Worm (Caenorhabditis elegans) whole organism, young adult: ENCODE measurements around the gene srt-36.

Experiments used
- C17E4.6 ChIP-seq: fragments of 200-800 bp; sonication (Bioruptor generic); IDR thresholded peaks from 2 replicates; pipeline ENCODE4 v1.3.6; 2022; ENCODE audit warnings: missing genetic modification reagents, missing genetic modification characterization, missing compliant biosample characterization
- D2030.7 ChIP-seq: fragments of 200-800 bp; sonication (Bioruptor generic); IDR thresholded peaks from 2 replicates; pipeline ENCODE4 v1.3.6; 2022; ENCODE audit warnings: missing genetic modification reagents, missing genetic modification characterization, missing compliant biosample characterization
- F23B12.7 ChIP-seq: sonication (generic microtip); optimal IDR thresholded peaks from 2 replicates; lab custom pipeline; 2017; ENCODE audit warnings: missing genetic modification characterization, mild to moderate bottlenecking, missing compliant biosample characterization, antibody characterized with exemption, moderate library complexity; ENCODE audit not compliant: insufficient read depth
- K12H6.12 ChIP-seq: fragments of 200-800 bp; sonication (Bioruptor generic); optimal IDR thresholded peaks from 2 replicates; lab custom pipeline; 2018; ENCODE audit warnings: mild to moderate bottlenecking, missing genetic modification characterization, missing compliant biosample characterization
- T26A5.8 ChIP-seq: sonication (generic microtip); optimal IDR thresholded peaks from 2 replicates; lab custom pipeline; 2016; ENCODE audit warnings: missing genetic modification characterization, missing compliant biosample characterization
- Y53F4B.3 ChIP-seq: fragments of 200-800 bp; sonication (Bioruptor generic); IDR thresholded peaks from 2 replicates; pipeline ENCODE4 v1.3.6; 2022; ENCODE audit warnings: missing genetic modification reagents, missing genetic modification characterization, missing compliant biosample characterization
- Y53G8AR.9 ChIP-seq: fragments of 200-800 bp; sonication (Bioruptor generic); conservative IDR thresholded peaks from 2 replicates; pipeline ENCODE4 v1.3.6; 2022; ENCODE audit warnings: missing genetic modification reagents, missing genetic modification characterization, missing compliant biosample characterization
- ZK185.1 ChIP-seq: sonication (generic microtip); optimal IDR thresholded peaks from 2 replicates; lab custom pipeline; 2016; ENCODE audit warnings: mild to moderate bottlenecking, missing genetic modification characterization, missing compliant biosample characterization; ENCODE audit not compliant: poor library complexity, severe bottlenecking
- akir-1 ChIP-seq: fragments of 200-800 bp; sonication (Bioruptor generic); optimal IDR thresholded peaks from 2 replicates; lab custom pipeline; 2018; ENCODE audit warnings: mild to moderate bottlenecking, missing genetic modification characterization, moderate library complexity, missing compliant biosample characterization
- athp-1 ChIP-seq: sonication (generic microtip); optimal IDR thresholded peaks from 2 replicates; lab custom pipeline; 2017; ENCODE audit warnings: mild to moderate bottlenecking, missing genetic modification characterization, missing compliant biosample characterization
- bed-2 ChIP-seq: fragments of 200-800 bp; sonication (Bioruptor generic); IDR thresholded peaks from 2 replicates; pipeline ENCODE4 v1.3.6; 2022; ENCODE audit warnings: missing genetic modification reagents, missing genetic modification characterization, missing compliant biosample characterization
- cebp-2 ChIP-seq: fragments of 200-800 bp; sonication (Bioruptor generic); IDR thresholded peaks from 2 replicates; pipeline ENCODE4 v1.3.6; 2022; ENCODE audit warnings: missing genetic modification characterization, missing compliant biosample characterization
- ceh-100 ChIP-seq: fragments of 200-800 bp; sonication (Bioruptor generic); IDR thresholded peaks from 2 replicates; pipeline ENCODE4 v1.3.6; 2022; ENCODE audit warnings: missing genetic modification reagents, missing genetic modification characterization, missing compliant biosample characterization
- ceh-91 ChIP-seq: fragments of 200-800 bp; sonication (Bioruptor generic); IDR thresholded peaks from 2 replicates; pipeline ENCODE4 v1.3.6; 2022; ENCODE audit warnings: missing genetic modification reagents, missing genetic modification characterization, missing compliant biosample characterization
- die-1 ChIP-seq: sonication (generic microtip); optimal IDR thresholded peaks from 2 replicates; lab custom pipeline; 2016; ENCODE audit warnings: missing genotype, mild to moderate bottlenecking, missing genetic modification characterization, missing compliant biosample characterization
- dox-1 ChIP-seq: fragments of 200-800 bp; sonication (Bioruptor generic); IDR thresholded peaks from 2 replicates; pipeline ENCODE4 v1.3.6; 2022; ENCODE audit warnings: missing genetic modification reagents, missing genetic modification characterization, missing compliant biosample characterization
- dpff-1 ChIP-seq: sonication (generic microtip); optimal IDR thresholded peaks from 2 replicates; lab custom pipeline; 2017; ENCODE audit warnings: mild to moderate bottlenecking, missing genetic modification characterization, missing compliant biosample characterization
- efl-1 ChIP-seq: fragments of 150-350 bp; optimal IDR thresholded peaks from 2 replicates; lab custom pipeline; 2014; ENCODE audit warnings: missing biosample characterization, missing genetic modification reagents, missing genetic modification characterization
- ekl-4 ChIP-seq: fragments of 200-800 bp; sonication (Bioruptor generic); IDR thresholded peaks from 2 replicates; pipeline ENCODE4 v1.3.6; 2022; ENCODE audit warnings: missing genetic modification reagents, missing genetic modification characterization, missing compliant biosample characterization
- gei-17 ChIP-seq: fragments of 200-800 bp; sonication (Bioruptor generic); optimal IDR thresholded peaks from 2 replicates; lab custom pipeline; 2018; ENCODE audit warnings: mild to moderate bottlenecking, missing genetic modification characterization, missing compliant biosample characterization
- him-1 ChIP-seq: sonication (generic microtip); optimal IDR thresholded peaks from 2 replicates; lab custom pipeline; 2016; ENCODE audit warnings: missing genotype, missing genetic modification reagents, missing genetic modification characterization, missing compliant biosample characterization
- hlh-12 ChIP-seq: sonication (generic microtip); optimal IDR thresholded peaks from 2 replicates; lab custom pipeline; 2016; ENCODE audit warnings: missing genetic modification characterization, missing compliant biosample characterization
- hlh-26 ChIP-seq: fragments of 200-800 bp; sonication (Bioruptor generic); conservative IDR thresholded peaks from 2 replicates; pipeline ENCODE4 v1.3.6; 2022; ENCODE audit warnings: missing genetic modification reagents, missing genetic modification characterization, missing compliant biosample characterization
- hmg-1.2 ChIP-seq: fragments of 200-800 bp; sonication (Bioruptor generic); IDR thresholded peaks from 2 replicates; pipeline ENCODE4 v1.3.6; 2022; ENCODE audit warnings: missing genetic modification reagents, missing genetic modification characterization, missing compliant biosample characterization
- let-526 ChIP-seq: fragments of 200-800 bp; sonication (Bioruptor generic); IDR thresholded peaks from 2 replicates; pipeline ENCODE4 v1.3.6; 2022; ENCODE audit warnings: missing genetic modification reagents, missing genetic modification characterization, missing compliant biosample characterization
- lir-1 ChIP-seq: fragments of 200-800 bp; sonication (Bioruptor generic); conservative IDR thresholded peaks from 2 replicates; pipeline ENCODE4 v1.3.6; 2022; ENCODE audit warnings: missing genetic modification reagents, missing genetic modification characterization, missing compliant biosample characterization
- lsy-27 ChIP-seq: sonication (generic microtip); optimal IDR thresholded peaks from 2 replicates; lab custom pipeline; 2017; ENCODE audit warnings: missing genetic modification characterization, mild to moderate bottlenecking, missing compliant biosample characterization, antibody characterized with exemption, missing genotype, borderline replicate concordance; ENCODE audit not compliant: insufficient read depth
- madf-10 ChIP-seq: sonication (generic microtip); optimal IDR thresholded peaks from 2 replicates; lab custom pipeline; 2016; ENCODE audit warnings: mild to moderate bottlenecking, missing genetic modification characterization, missing compliant biosample characterization
- madf-6 ChIP-seq: fragments of 200-800 bp; sonication (Bioruptor generic); IDR thresholded peaks from 2 replicates; pipeline ENCODE4 v1.3.6; 2022; ENCODE audit warnings: missing genetic modification reagents, missing genetic modification characterization, missing compliant biosample characterization
- mel-28 ChIP-seq: sonication (generic microtip); optimal IDR thresholded peaks from 2 replicates; lab custom pipeline; 2016; ENCODE audit warnings: borderline replicate concordance, mild to moderate bottlenecking, missing genetic modification characterization, missing compliant biosample characterization
- mes-4 ChIP-seq: sonication (generic microtip); optimal IDR thresholded peaks from 2 replicates; lab custom pipeline; 2016; ENCODE audit warnings: missing genotype, missing genetic modification characterization, missing compliant biosample characterization
- nfya-1 ChIP-seq: sonication (generic microtip); optimal IDR thresholded peaks from 2 replicates; lab custom pipeline; 2017; ENCODE audit warnings: antibody characterized with exemption, missing compliant biosample characterization, missing genetic modification characterization, borderline replicate concordance; ENCODE audit not compliant: insufficient read depth
- nfya-2 ChIP-seq: fragments of 200-800 bp; sonication (Bioruptor generic); IDR thresholded peaks from 2 replicates; pipeline ENCODE4 v1.3.6; 2022; ENCODE audit warnings: missing genetic modification reagents, missing genetic modification characterization, missing compliant biosample characterization
- nhr-179 ChIP-seq: sonication (generic microtip); optimal IDR thresholded peaks from 2 replicates; lab custom pipeline; 2016; ENCODE audit warnings: mild to moderate bottlenecking, missing genetic modification characterization, missing compliant biosample characterization
- nhr-27 ChIP-seq: fragments of 200-800 bp; sonication (Bioruptor generic); optimal IDR thresholded peaks from 2 replicates; lab custom pipeline; 2018; ENCODE audit warnings: mild to moderate bottlenecking, missing genetic modification characterization, moderate library complexity, missing compliant biosample characterization
- nhr-80 ChIP-seq: sonication (generic microtip); optimal IDR thresholded peaks from 2 replicates; lab custom pipeline; 2016; ENCODE audit warnings: missing genetic modification characterization, missing compliant biosample characterization
- rcor-1 ChIP-seq: fragments of 200-800 bp; sonication (Bioruptor generic); IDR thresholded peaks from 2 replicates; pipeline ENCODE4 v1.3.6; 2022; ENCODE audit warnings: missing genetic modification reagents, missing genetic modification characterization, missing compliant biosample characterization
- snpc-1.1 ChIP-seq: sonication (generic microtip); optimal IDR thresholded peaks from 2 replicates; lab custom pipeline; 2017; ENCODE audit warnings: missing genetic modification characterization, mild to moderate bottlenecking, missing compliant biosample characterization, antibody characterized with exemption, moderate library complexity, missing genotype, missing genetic modification reagents; ENCODE audit not compliant: insufficient read depth
- snpc-4 ChIP-seq, 5 experiments: fragments of 150-350 bp in 1 of 5; sonication (generic microtip) in 4 of 5; optimal IDR thresholded peaks; 2 replicates each; lab custom pipeline; 2014 to 2018; ENCODE audit warnings: missing genetic modification characterization in 5 of 5, missing biosample characterization in 3 of 5, antibody characterized with exemption in 2 of 5, mild to moderate bottlenecking in 2 of 5, missing compliant biosample characterization in 2 of 5, missing genotype in 2 of 5, moderate library complexity in 2 of 5, missing genetic modification reagents in 1 of 5
- somi-1 ChIP-seq: fragments of 200-800 bp; sonication (Bioruptor generic); optimal IDR thresholded peaks from 2 replicates; lab custom pipeline; 2018; ENCODE audit warnings: mild to moderate bottlenecking, missing genetic modification characterization, missing compliant biosample characterization
- sptf-2 ChIP-seq: fragments of 200-800 bp; sonication (Bioruptor generic); optimal IDR thresholded peaks from 2 replicates; lab custom pipeline; 2018; ENCODE audit warnings: mild to moderate bottlenecking, missing genetic modification characterization, missing compliant biosample characterization
- ztf-18 ChIP-seq: sonication (generic microtip); optimal IDR thresholded peaks from 2 replicates; lab custom pipeline; 2016; ENCODE audit warnings: missing genotype, mild to moderate bottlenecking, missing genetic modification characterization, missing compliant biosample characterization

Gene srt-36

DNA sequence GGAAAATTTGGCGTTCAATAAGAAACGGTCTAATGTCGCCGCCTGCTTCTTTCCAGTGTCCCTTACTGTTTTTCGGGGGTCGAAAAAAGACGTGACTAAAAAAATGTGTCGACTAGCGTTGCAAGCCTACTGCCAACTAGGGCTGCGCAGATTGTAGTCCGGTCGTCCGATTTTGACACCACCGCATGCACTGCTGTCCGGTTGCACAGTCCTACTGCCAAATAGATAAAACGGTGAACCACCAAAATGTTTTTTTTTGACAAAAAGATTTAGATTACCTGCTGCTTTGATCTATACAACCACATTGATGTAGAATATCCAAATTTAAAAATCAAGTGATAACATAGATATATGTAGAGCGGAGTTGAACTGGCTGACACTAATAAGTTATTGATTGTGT, 19.8 kb downstream of the srt-36 start:
- TF ChIP-seq efl-1 (GFP tag; lab: Kevin White, UChicago) (no peak), ztf-18 (no peak), Y53F4B.3 (no peak), snpc-4 (GFP tag; optimal IDR thresholded peaks at IDR 0.05; lab: Kevin White, UChicago) (peak; percentile 46), snpc-4 (tag; optimal IDR thresholded peaks at IDR 0.05; lab: Kevin White, UChicago) (peak in 2 of 4 experiments; percentile 87 to 94), ceh-100 (GFP tag; lab: Robert Waterston, UW) (no peak), lsy-27 (no peak), snpc-1.1 (tag; lab: Kevin White, UChicago) (peak; percentile 37)

DNA sequence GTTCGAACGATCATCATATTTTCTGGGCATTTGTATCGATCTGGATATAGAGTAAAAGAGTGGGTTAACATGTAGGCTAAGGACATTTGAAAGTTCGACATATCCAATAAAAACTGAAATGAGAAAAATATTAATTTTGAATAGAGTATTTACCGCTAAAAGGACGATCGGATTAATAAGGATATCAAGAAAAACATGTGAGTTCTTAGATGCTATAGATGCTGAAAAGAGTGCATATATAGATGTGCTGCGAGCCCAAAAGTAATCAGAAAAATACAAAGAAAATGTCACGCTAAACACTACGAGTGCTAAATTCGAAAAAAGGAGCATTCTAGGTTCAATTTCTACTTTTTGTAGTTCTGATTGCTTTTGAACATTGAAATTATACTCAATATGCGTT, 25.7 kb downstream of the srt-36 start, which contains the start of gene srt-12:
srt-12 (minus strand) TSS at position 101 of the 400 bp plus-strand sequence.
- TF ChIP-seq D2030.7 (GFP tag; lab: Robert Waterston, UW) (no peak), F23B12.7 (tag; lab: Kevin White, UChicago) (no peak), hmg-1.2 (GFP tag; lab: Robert Waterston, UW) (no peak), nhr-27 (tag; lab: Kevin White, UChicago) (no peak), somi-1 (GFP tag; lab: Kevin White, UChicago) (no peak), akir-1 (no peak)

DNA sequence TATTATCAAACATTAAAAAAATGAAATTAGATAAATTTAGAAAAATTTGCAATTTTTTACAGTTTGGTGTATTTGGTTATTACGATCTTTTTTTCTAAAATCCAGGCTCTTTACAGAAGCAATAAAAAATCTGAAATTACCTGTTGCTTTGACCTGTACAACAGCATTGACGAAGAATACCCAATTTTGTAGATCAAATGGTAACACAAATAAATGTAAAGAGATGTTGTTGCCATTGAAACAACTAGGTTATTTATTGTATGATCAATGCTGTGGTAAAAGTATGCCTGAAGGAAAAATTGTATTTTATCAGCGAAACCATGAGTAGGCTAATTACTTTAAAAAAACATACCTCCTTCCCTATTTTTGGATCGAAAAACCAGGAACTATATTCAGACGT, 26.6 kb downstream of the srt-36 start:
- TF ChIP-seq sptf-2 (GFP tag; lab: Kevin White, UChicago) (no peak), ZK185.1 (tag; lab: Kevin White, UChicago) (no peak), nfya-1 (no peak), cebp-2 (GFP tag; lab: Robert Waterston, UW) (no peak), lir-1 (GFP tag; lab: Robert Waterston, UW) (no peak), snpc-4 (GFP tag; optimal IDR thresholded peaks at IDR 0.05; lab: Kevin White, UChicago) (no peak), snpc-4 (tag; optimal IDR thresholded peaks at IDR 0.05; lab: Kevin White, UChicago) (no peak), hlh-12 (no peak), bed-2 (GFP tag; lab: Robert Waterston, UW) (no peak), ekl-4 (GFP tag; lab: Robert Waterston, UW) (no peak), K12H6.12 (tag; lab: Kevin White, UChicago) (no peak), C17E4.6 (GFP tag; lab: Robert Waterston, UW) (no peak), gei-17 (GFP tag; lab: Kevin White, UChicago) (no peak)

DNA sequence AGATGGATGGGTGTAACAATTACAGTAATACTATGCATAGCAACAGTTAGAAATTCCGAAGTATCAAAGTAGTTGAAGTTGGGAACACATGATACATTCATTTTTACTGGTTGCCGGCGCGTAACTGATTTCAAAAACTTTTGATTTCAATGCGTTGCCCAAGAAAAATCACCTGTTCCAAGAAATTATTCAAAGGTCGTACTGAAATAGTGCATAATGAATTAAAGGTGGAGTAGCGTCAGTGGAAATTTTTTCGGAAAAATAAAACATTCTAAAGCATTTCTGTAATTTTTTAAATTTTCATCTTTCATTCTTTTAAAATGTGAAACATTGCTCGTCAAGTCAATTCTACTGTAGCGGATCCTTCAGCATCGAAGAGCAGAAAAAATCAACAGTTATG, 27.8 kb downstream of the srt-36 start, which contains the start of gene srh-204:
srh-204 (minus strand) TSS at position 101 of the 400 bp plus-strand sequence.
- TF ChIP-seq nhr-179 (tag; lab: Kevin White, UChicago) = no peak
- no peak for TF ChIP-seq rcor-1 (GFP tag; lab: Robert Waterston, UW)
- TF ChIP-seq let-526 (GFP tag; lab: Robert Waterston, UW) = no peak
- TF ChIP-seq mel-28 (tag; lab: Kevin White, UChicago) = no peak
- TF ChIP-seq bed-2 (GFP tag; lab: Robert Waterston, UW) = no peak
- no peak for TF ChIP-seq nfya-2 (GFP tag; lab: Robert Waterston, UW)
- TF ChIP-seq T26A5.8 (tag; lab: Kevin White, UChicago) = no peak
- no peak for TF ChIP-seq madf-6 (GFP tag; lab: Robert Waterston, UW)
- no peak for TF ChIP-seq dpff-1
- TF ChIP-seq athp-1 (tag; lab: Kevin White, UChicago) = no peak
- TF ChIP-seq nhr-80 (tag; lab: Kevin White, UChicago) = no peak
- no peak for TF ChIP-seq dox-1 (GFP tag; lab: Robert Waterston, UW)
- no peak for TF ChIP-seq madf-10 (tag; lab: Kevin White, UChicago)
- no peak for TF ChIP-seq die-1 (tag; lab: Kevin White, UChicago)
- TF ChIP-seq ceh-91 = no peak
- no peak for TF ChIP-seq Y53G8AR.9 (GFP tag; lab: Robert Waterston, UW)
- TF ChIP-seq him-1 (tag; lab: Kevin White, UChicago) = no peak
- TF ChIP-seq mes-4 (tag; lab: Kevin White, UChicago) = no peak
- TF ChIP-seq nfya-1 = no peak
- no peak for TF ChIP-seq hlh-26 (GFP tag; lab: Robert Waterston, UW)
- TF ChIP-seq, all 124 proteins: peak for 0
